Fruit fly (Drosophila melanogaster): ENCODE data around the gene Sol1.

Gene Sol1

DNA sequence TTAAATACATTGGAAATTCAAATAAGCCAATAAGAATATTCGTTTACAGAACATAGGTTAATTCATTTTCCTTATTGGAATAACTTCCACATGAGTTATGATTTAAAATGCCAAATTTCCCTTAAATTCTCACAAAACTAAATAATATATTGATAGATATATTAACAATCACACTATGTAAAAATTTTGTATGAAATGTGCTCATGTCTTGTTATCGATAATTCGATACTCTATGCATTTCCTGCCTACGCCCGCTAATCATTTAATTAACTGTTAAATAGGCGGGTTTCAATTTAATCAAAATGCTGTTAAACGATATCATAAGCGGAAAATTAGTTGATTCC, 40.2 kb downstream of the Sol1 start, which contains the start of gene NANS:
NANS (plus strand) TSS at position 269 of the 344 bp plus-strand sequence.
- TF ChIP-seq noc (tag; optimal IDR thresholded peaks at IDR 0.05): no peak

DNA sequence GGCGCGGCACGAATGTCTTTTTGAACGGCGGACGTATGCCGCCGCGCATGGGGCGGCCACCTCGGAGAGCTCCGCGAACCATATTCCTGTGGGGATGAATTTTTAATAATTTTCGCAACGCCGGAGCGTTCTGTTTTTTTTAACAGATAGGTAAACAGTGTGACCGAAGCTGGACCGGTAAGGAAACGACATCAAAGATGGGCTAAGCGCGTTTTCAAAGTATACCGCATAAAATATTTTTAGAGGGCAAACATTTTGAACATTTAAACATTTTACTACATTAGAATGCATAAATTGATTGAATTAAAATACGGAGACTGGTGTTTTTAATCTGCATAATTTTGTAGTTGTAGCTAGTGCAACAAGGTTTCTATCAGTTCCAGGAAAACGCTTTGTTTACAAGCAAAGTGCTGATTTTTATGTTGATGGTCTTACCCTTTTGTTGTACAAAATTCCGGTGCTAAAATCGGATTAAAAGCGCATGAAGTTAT, 43.1 kb downstream of the Sol1 start, which contains the start of the genes CG5641 and CG5245:
CG5641 (minus strand) TSS at position 163 of the 491 bp plus-strand sequence.
CG5245 (plus strand) TSS at position 441 of the 491 bp plus-strand sequence.
- TF ChIP-seq noc (tag; optimal IDR thresholded peaks at IDR 0.05): no peak

DNA sequence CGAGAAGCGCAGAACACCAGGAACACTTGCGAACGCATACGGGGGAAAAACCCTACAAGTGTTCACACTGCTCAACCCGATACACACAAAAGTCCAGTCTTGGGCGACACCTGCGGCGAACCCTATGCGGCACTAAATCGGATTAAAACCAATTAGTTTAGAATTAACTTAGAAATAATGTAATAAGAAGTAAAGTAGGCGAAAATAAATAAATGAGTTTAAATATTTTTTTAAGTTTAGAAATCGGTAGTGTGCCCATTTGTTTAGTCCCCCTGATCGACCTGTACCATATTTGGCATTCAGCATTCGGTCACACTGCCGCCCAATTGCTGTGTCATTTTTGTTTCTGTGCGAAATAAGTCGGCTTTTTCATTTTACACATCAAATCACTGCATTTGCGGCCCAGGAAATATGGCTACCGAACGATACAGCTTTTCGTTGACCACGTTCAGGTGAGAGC, 45.0 kb downstream of the Sol1 start, which contains the start of gene Prosalpha2:
Prosalpha2 (plus strand) TSS at position 292 of the 460 bp plus-strand sequence.
- no peak for TF ChIP-seq noc (tag; optimal IDR thresholded peaks at IDR 0.05)

DNA sequence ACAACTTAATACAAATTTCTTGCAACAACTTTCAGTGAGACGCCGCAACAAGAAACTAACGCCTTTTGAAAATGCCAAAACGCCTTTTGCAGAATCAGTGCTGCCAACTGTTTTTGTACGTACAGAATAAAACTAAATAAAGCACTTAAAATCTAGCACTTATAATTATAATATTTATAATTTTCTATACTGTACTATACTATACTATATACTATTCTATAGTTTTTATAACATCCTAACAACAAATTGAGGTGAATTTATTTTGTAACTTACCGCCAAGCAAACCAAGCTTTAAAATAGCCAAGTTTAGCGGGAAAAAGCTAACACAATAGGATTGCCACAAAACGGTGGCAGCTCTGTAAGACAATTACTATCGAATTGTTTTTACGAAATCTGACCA, 47.7 kb downstream of the Sol1 start, which contains the start of the genes Aos1 and Srlp:
Aos1 (minus strand) TSS at position 59 of the 400 bp plus-strand sequence.
Srlp (plus strand) TSS at position 335 of the 400 bp plus-strand sequence.
- TF ChIP-seq noc (tag; optimal IDR thresholded peaks at IDR 0.05): peak; percentile 65

DNA sequence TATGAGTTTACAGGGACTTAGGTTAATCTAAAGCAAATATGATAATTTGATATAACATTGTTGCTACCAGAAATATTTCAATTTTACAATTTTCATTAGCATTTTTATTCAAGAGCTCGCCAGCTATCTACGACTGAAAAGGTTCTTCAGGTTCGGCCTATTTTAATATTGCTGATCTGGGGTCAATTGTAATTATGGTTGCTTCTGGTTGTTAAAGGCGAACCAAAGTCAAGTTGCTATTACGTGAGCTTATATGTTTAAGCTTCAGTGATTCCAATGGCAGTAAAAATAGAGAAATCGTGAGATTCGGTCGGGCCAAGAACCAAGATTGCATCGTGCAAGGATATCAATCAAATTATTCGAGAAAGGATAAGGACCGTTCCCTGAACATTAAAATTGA, 49.9 kb downstream of the Sol1 start, which contains the start of gene Desat2:
Desat2 (plus strand) TSS at position 301 of the 400 bp plus-strand sequence.
- no peak for TF ChIP-seq noc (tag; optimal IDR thresholded peaks at IDR 0.05)

DNA sequence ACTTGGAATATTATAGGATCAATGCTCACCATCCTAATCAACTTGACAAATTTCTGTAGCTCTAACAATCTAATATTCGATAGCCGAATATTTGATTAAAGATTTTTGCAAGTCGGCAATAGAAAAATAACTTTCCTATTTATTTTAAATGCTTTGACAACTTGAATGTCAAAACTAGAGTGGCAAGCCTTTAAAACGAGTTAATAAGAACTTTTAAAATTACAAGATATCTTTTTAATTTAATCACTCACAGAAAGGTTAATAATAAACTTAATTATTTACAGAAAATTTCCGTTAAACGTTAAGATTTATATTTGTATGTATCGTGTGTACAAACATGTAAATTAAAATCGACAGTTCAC, 53.0 kb downstream of the Sol1 start, which contains the start of the genes CG17207 and CG46427:
CG17207 (minus strand) TSS at position 101 of the 362 bp plus-strand sequence.
CG46427 (minus strand) TSS at position 101 of the 362 bp plus-strand sequence.
- TF ChIP-seq noc (tag; optimal IDR thresholded peaks at IDR 0.05): no peak

DNA sequence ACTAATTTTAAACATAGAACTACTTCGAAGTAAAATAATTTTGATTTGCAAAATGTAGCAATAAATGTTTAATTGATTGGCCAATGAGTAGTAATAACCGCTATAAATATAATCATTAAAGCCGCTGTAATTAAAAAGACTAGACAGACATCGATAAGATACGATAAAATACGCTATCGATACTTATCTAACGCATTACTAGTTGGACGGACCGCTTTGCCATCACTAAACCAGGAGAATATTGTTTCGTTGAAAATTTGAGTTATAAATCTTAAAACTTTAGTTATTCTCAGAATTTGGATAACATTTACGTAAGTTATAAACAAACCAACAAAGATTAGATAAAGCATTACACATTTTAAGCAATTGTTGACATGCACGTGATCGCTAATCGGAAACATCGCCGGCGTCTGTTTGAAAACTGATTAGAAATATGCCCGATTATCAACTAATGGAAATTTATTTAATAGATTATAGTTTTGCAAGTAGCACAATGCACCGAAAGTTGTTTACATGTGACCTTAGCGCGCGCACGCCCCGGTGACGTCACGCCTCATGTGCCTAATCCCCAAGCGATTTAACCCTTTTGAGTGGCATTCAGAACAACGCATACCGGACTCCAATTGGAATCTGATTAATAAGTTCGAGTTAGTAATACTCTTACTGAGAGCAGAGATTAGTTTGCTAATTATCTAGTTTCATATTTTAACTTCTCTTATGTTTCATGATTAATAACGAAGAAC, 53.5 kb downstream of the Sol1 start, which contains the start of gene Desat1:
Desat1 (plus strand) TSS at position 200 of the 743 bp plus-strand sequence.
- TF ChIP-seq noc (tag; optimal IDR thresholded peaks at IDR 0.05): no peak

DNA sequence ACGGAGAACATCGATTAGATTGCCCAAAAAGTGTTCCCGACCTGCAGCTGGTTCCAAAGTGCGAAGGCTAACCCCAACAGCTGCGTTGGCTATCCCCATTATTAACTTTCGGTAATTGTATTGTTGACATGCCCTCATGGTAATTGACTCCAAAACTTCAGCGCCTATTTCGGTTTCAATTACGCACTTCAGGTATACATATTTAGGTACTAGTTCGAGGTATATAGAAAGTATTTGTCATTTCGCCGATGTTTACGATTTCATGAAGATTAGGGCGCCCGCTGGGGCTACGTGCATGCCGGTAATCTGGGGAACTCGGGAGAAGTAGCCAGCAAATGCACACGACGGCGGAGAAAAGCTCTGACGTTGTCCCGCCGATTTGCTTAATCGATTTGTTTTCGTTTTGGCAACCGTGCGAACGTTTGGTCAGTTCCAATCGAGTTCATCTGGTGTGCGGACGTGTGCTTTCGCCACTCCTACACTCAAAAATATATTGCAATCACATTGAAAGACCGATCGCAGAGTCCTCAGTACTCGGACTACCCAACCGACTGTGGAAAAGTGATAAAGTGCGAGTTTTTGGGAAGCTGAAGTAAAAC, 55.1 kb downstream of the Sol1 start:
- peak; percentile 33 for TF ChIP-seq noc (tag; optimal IDR thresholded peaks at IDR 0.05)

DNA sequence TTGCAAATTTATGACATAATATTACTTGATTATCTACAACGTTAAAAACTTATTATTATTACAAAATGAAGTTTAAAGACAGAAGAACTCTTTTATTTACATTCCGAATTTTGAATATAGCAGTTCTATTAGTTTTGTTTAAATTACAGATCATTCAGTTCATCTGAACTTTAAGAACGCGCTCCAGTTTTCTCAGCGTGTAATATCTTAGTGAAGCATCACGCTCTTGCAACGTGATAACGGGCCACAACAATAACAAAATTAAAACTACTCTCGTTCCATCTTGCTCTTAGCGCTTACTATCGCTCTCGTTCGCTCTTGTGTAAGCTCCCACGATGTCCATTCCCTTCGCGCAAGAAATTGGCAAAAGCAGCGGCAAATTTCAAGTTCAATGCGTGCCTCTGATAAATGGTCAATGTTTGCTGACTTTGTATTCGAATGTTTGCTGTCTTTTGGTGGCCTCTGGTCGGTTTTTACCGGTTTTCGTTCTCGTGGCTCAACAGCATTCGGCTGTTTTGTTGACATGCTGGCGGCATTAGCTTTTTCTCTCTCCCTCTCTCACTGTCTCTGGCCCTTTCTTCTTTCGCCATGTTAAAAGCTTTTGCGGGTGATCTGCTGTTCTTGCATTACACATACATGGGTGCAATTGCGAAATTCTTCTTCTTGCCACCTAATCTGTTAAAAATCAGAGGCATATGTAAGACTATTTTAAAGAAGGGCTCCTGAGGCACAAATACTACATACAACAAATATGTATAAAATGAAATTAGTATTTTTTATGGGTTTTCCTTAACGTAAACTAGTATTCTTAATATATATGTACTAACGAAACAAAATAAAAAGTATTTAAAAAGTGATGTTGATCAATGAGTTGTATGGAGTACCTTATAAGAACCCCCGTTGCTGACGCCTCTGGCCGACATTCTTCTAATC, 56.8 kb downstream of the Sol1 start:
- TF ChIP-seq noc (tag; optimal IDR thresholded peaks at IDR 0.05): peak; percentile 92

DNA sequence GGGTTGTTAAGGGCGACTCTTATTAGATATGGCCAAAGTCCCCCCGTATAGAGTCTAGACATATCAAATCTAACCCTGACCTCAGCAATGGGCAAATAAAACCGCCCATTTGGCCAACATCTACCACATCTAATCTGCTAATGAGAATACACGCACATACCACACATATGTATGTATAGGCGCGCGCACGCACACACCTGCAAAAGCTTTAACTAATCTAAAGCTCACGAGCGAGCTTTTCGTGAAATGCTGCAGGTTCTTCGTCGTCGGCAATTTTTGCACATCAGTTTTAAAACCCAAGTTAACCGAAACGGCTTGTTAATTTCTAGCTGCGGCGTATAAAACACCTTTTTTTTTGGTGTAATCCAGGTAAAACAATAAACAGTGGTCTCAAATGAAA, 57.7 kb downstream of the Sol1 start:
- no peak for TF ChIP-seq noc (tag; optimal IDR thresholded peaks at IDR 0.05)

DNA sequence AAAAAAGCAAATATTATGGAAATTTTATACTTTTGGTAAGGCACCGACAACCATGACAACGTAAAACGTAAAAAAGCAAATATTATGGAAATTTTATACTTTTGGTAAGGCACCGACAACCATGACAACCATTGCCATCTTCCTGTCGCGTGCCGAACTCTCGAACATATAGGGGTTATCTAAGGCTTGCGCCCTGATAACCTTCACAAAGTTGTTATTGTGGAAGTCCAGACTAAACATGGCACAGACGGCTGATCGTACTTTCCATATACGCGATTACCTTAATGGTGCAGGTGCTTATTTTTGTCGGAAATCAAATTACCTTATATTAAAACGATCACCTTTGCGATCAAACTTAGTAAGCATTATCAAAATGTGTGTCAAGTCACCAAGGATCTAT, 59.4 kb downstream of the Sol1 start:
- TF ChIP-seq noc (tag; optimal IDR thresholded peaks at IDR 0.05): no peak

DNA sequence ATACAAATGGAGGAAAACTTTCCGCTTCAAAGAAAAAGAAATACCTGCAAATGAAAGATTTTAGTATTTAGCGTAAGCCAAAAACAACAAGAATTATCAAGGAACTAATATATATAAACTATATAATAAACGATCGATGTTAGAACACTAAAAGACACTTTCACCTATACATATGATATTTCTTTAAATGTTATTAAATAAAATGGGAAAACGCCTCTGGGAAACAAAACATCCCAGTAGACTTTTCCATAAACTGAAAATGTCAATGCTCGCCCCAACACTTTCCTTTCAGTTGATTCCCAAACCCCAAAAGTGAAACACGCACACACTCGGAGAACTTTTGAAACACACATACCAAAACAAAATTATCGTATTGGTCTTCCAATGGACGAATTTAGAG, 61.3 kb downstream of the Sol1 start, which contains the start of gene vrs:
vrs (plus strand) TSS at position 301 of the 400 bp plus-strand sequence.
- no peak for TF ChIP-seq noc (tag; optimal IDR thresholded peaks at IDR 0.05)

DNA sequence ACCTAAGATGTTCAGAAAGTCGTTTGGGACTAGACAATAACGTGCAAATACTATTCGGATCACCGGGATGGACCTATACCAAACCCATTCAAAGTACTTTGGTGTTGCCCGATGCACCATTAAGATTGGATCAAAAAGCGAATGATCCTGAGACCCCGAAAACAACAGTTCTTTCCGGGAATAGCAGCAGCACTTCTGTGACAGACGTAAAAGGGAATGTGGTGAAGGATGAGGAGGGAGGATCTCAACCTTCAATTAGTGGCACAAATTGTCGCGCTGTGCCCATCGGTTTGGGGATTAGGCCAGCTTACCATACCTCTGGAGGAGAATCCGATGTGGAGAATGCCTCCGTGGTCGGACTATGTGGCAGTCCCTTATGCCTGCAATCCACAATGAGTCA, 62.3 kb downstream of the Sol1 start:
- no peak for TF ChIP-seq noc (tag; optimal IDR thresholded peaks at IDR 0.05)

DNA sequence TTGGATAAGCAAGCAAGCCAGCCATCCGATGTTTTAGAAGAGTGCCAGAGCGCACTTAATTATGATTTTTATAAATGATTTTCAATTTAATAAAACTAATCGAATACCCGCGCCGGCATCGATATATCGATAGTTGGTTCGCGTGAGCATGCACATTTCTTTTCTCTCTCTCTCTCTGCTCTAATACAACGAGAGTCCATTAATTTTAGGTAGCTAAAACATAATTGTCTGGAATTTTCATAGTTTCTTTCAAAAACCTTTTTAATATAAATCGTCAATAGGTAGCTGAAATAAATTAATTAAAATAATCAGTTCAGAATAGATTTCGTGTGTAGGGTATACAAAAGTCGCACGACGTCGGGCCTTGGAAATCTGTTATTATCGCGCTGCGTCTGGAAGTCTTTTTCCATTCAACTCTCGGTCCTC, 62.9 kb downstream of the Sol1 start, which contains the start of gene CG18549:
CG18549 (plus strand) TSS at position 408 of the 426 bp plus-strand sequence.
- peak; percentile 99 for TF ChIP-seq noc (tag; optimal IDR thresholded peaks at IDR 0.05)

Measured in whole organism, larva.